Fruit fly (Drosophila melanogaster): ENCODE data around the gene CG14294.

Gene CG14294

dm6 chr3R:18928918-18929705 lies 27.0 kb upstream of the CG14294 start, which contains the start of gene CG42613 (continued):
- peak; percentile 16 for TF ChIP-seq pum (GFP tag; optimal IDR thresholded peaks at IDR 0.05)
- TF ChIP-seq CG11696 (GFP tag; IDR thresholded peaks at IDR 0.05), result no peak
- peak; percentile 71; the same call in 1 of the 2 replicates for TF ChIP-seq NFAT (GFP tag; IDR thresholded peaks at IDR 0.05)
- peak; percentile 71 for TF ChIP-seq CG15514 (GFP tag; optimal IDR thresholded peaks at IDR 0.05)
- peak; percentile 47 for TF ChIP-seq Mad (GFP tag; optimal IDR thresholded peaks at IDR 0.05)
- TF ChIP-seq Blimp-1 (GFP tag; optimal IDR thresholded peaks at IDR 0.05), result no peak
- no peak for TF ChIP-seq Hmx (GFP tag; optimal IDR thresholded peaks at IDR 0.05)
- TF ChIP-seq gsb-n (tag; optimal IDR thresholded peaks at IDR 0.05), result peak; percentile 61
- peak; percentile 35 for TF ChIP-seq CG6654 (GFP tag; optimal IDR thresholded peaks at IDR 0.05)
- TF ChIP-seq CG13287 (GFP tag; IDR thresholded peaks at IDR 0.05; ENCODE audit: partially characterized antibody), result 0 out of 2 replicates have a peak, but pooled peaks have one; percentile 56
- TF ChIP-seq Dp (GFP tag; optimal IDR thresholded peaks at IDR 0.05), result peak; percentile 56
- peak; percentile 72; the same call in 3 of the 4 replicates for TF ChIP-seq Dll (GFP tag; IDR thresholded peaks at IDR 0.05; ENCODE audit: partially characterized antibody)
- TF ChIP-seq CG4617 (GFP tag; optimal IDR thresholded peaks at IDR 0.05; ENCODE audit: borderline replicate concordance), result no peak
- peak; percentile 64; the same call in 1 of the 2 replicates for TF ChIP-seq seq (GFP tag; IDR thresholded peaks at IDR 0.05)
- peak; percentile 72 for TF ChIP-seq CG9609 (GFP tag; optimal IDR thresholded peaks at IDR 0.05)
- no peak for TF ChIP-seq fru (optimal IDR thresholded peaks at IDR 0.05)
- peak; percentile 3 for TF ChIP-seq CG17829 (tag; optimal IDR thresholded peaks at IDR 0.05)
- peak; percentile 24 for TF ChIP-seq CG11398 (GFP tag; optimal IDR thresholded peaks at IDR 0.05)
- peak; percentile 28 for TF ChIP-seq grau (tag; optimal IDR thresholded peaks at IDR 0.05)
- TF ChIP-seq CG16813 (GFP tag; IDR thresholded peaks at IDR 0.05; ENCODE audit: partially characterized antibody), result peak; percentile 81
- TF ChIP-seq sim (GFP tag; IDR thresholded peaks at IDR 0.05), result no peak
- TF ChIP-seq CG10543 (GFP tag; optimal IDR thresholded peaks at IDR 0.05), result no peak
- TF ChIP-seq kni (GFP tag; optimal IDR thresholded peaks at IDR 0.05), result peak; percentile 53
- TF ChIP-seq Lhr (GFP tag; optimal IDR thresholded peaks at IDR 0.05), result peak; percentile 62
- TF ChIP-seq CG18262 (tag; optimal IDR thresholded peaks at IDR 0.05), result peak; percentile 29
- TF ChIP-seq Trl (optimal IDR thresholded peaks at IDR 0.05), result peak; percentile 21 to 36
- TF ChIP-seq Trl (GFP tag; optimal IDR thresholded peaks at IDR 0.05), result peak; percentile 79
- peak; percentile 24 for TF ChIP-seq CG6683 (GFP tag; optimal IDR thresholded peaks at IDR 0.05)
- peak; percentile 70 for TF ChIP-seq Side (GFP tag; optimal IDR thresholded peaks at IDR 0.05)
- TF ChIP-seq gcm2 (GFP tag; optimal IDR thresholded peaks at IDR 0.05), result no peak
- peak; percentile 6 for TF ChIP-seq sima (GFP tag; optimal IDR thresholded peaks at IDR 0.05)
- TF ChIP-seq CG2129 (GFP tag; IDR thresholded peaks at IDR 0.05; ENCODE audit: partially characterized antibody), result peak; percentile 46; the same call in 1 of the 2 replicates
- peak; percentile 39 for TF ChIP-seq Ptx1 (GFP tag; IDR thresholded peaks at IDR 0.05)
- peak; percentile 72 for TF ChIP-seq Dad (GFP tag; optimal IDR thresholded peaks at IDR 0.05)
- peak; percentile 79 for TF ChIP-seq CG3407 (GFP tag; optimal IDR thresholded peaks at IDR 0.05)
- TF ChIP-seq CG10431 (GFP tag; optimal IDR thresholded peaks at IDR 0.05), result peak; percentile 30
- no peak for TF ChIP-seq br (optimal IDR thresholded peaks at IDR 0.05)
- TF ChIP-seq CG7839 (tag; optimal IDR thresholded peaks at IDR 0.05), result peak; percentile 37
- peak; percentile 74 for TF ChIP-seq eyg (GFP tag; optimal IDR thresholded peaks at IDR 0.05)
- TF ChIP-seq crc (GFP tag; optimal IDR thresholded peaks at IDR 0.05), result peak; percentile 23
- TF ChIP-seq lola (GFP tag; optimal IDR thresholded peaks at IDR 0.05), result peak in 1 of 3 experiments; percentile 50
- TF ChIP-seq MESR4 (GFP tag; optimal IDR thresholded peaks at IDR 0.05), result no peak
- TF ChIP-seq bigmax (GFP tag; optimal IDR thresholded peaks at IDR 0.05), result peak; percentile 14
- TF ChIP-seq D (optimal IDR thresholded peaks at IDR 0.05), result no peak
- peak; percentile 76 for TF ChIP-seq D (GFP tag; optimal IDR thresholded peaks at IDR 0.05)
- peak; percentile 98 for TF ChIP-seq stwl (tag; optimal IDR thresholded peaks at IDR 0.05)
- peak; percentile 78 for TF ChIP-seq caup (GFP tag; optimal IDR thresholded peaks at IDR 0.05; ENCODE audit: severe bottlenecking)
- TF ChIP-seq Stat92E (GFP tag; optimal IDR thresholded peaks at IDR 0.05), result no peak

Measured in whole organism, embryonic.